Worm (Caenorhabditis elegans) whole organism, L3 larva: Measurements from ENCODE around the gene fbf-2.

Experiments used
- R02D3.7 ChIP-seq: fragments of 150-350 bp; optimal IDR thresholded peaks from 2 replicates; lab custom pipeline; 2014; ENCODE audit warnings: missing biosample characterization, missing genetic modification characterization
- ZK546.5 ChIP-seq: sonication (generic microtip); optimal IDR thresholded peaks from 2 replicates; lab custom pipeline; 2017; ENCODE audit warnings: missing biosample characterization, missing genetic modification characterization
- aly-2 ChIP-seq: fragments of 150-350 bp; optimal IDR thresholded peaks from 2 replicates; lab custom pipeline; 2014; ENCODE audit warnings: missing biosample characterization, missing genetic modification characterization
- ceh-28 ChIP-seq: fragments of 150-350 bp; optimal IDR thresholded peaks from 2 replicates; lab custom pipeline; 2014; ENCODE audit warnings: missing biosample characterization, missing genetic modification reagents, missing genetic modification characterization
- daf-12 ChIP-seq: fragments of 150-350 bp; optimal IDR thresholded peaks from 2 replicates; lab custom pipeline; 2014; ENCODE audit warnings: missing biosample characterization, missing genetic modification reagents, missing genetic modification characterization
- egl-5 ChIP-seq: fragments of 150-350 bp; optimal IDR thresholded peaks from 2 replicates; lab custom pipeline; 2017; ENCODE audit warnings: missing biosample characterization, missing genetic modification reagents, missing genetic modification characterization, inconsistent platforms
- elt-2 ChIP-seq: sonication (generic microtip); optimal IDR thresholded peaks from 2 replicates; lab custom pipeline; 2016; ENCODE audit warnings: missing genetic modification reagents, mild to moderate bottlenecking, missing genetic modification characterization, missing compliant biosample characterization
- fkh-10 ChIP-seq: sonication (generic microtip); optimal IDR thresholded peaks from 2 replicates; lab custom pipeline; 2017; ENCODE audit warnings: missing biosample characterization, missing genetic modification reagents, missing genetic modification characterization
- fos-1 ChIP-seq: fragments of 150-350 bp; optimal IDR thresholded peaks from 2 replicates; lab custom pipeline; 2014; ENCODE audit warnings: missing biosample characterization, missing genetic modification characterization
- hmg-11 ChIP-seq: sonication (generic microtip); optimal IDR thresholded peaks from 2 replicates; lab custom pipeline; 2016; ENCODE audit warnings: missing genetic modification characterization, missing compliant biosample characterization
- jun-1 ChIP-seq: fragments of 150-350 bp; optimal IDR thresholded peaks from 2 replicates; lab custom pipeline; 2014; ENCODE audit warnings: missing biosample characterization, missing genetic modification reagents, missing genetic modification characterization
- lin-15B ChIP-seq: fragments of 150-350 bp; optimal IDR thresholded peaks from 2 replicates; lab custom pipeline; 2014; ENCODE audit warnings: missing biosample characterization, missing genetic modification characterization
- lin-39 ChIP-seq: fragments of 150-350 bp; optimal IDR thresholded peaks from 2 replicates; lab custom pipeline; 2018; ENCODE audit warnings: missing biosample characterization, missing genetic modification reagents, missing genetic modification characterization
- lsy-12 ChIP-seq: sonication (generic microtip); optimal IDR thresholded peaks from 2 replicates; lab custom pipeline; 2016; ENCODE audit warnings: mild to moderate bottlenecking, missing genetic modification characterization, missing compliant biosample characterization
- mml-1 ChIP-seq: fragments of 150-350 bp; sonication (generic microtip); optimal IDR thresholded peaks from 3 replicates; lab custom pipeline; 2014; ENCODE audit warnings: missing biosample characterization, missing genetic modification characterization
- nfya-1 ChIP-seq: sonication (generic microtip); optimal IDR thresholded peaks from 2 replicates; lab custom pipeline; 2017; ENCODE audit warnings: missing genetic modification characterization, mild to moderate bottlenecking, missing compliant biosample characterization, antibody characterized with exemption, moderate library complexity; ENCODE audit not compliant: insufficient read depth
- nhr-11 ChIP-seq: fragments of 150-350 bp; optimal IDR thresholded peaks from 2 replicates; lab custom pipeline; 2014; ENCODE audit warnings: missing biosample characterization, missing genetic modification characterization
- nhr-12 ChIP-seq: fragments of 150-350 bp; optimal IDR thresholded peaks from 2 replicates; lab custom pipeline; 2014; ENCODE audit warnings: missing biosample characterization, missing genetic modification characterization
- nhr-23 ChIP-seq: fragments of 150-350 bp; optimal IDR thresholded peaks from 2 replicates; lab custom pipeline; 2014; ENCODE audit warnings: missing biosample characterization, missing genetic modification reagents, missing genetic modification characterization
- nhr-237 ChIP-seq: fragments of 150-350 bp; optimal IDR thresholded peaks from 2 replicates; lab custom pipeline; 2014; ENCODE audit warnings: missing biosample characterization, missing genetic modification characterization
- nhr-25 ChIP-seq: sonication (generic microtip); optimal IDR thresholded peaks from 2 replicates; lab custom pipeline; 2017; ENCODE audit warnings: missing biosample characterization, missing genetic modification characterization
- nhr-28 ChIP-seq: fragments of 150-350 bp; optimal IDR thresholded peaks from 2 replicates; lab custom pipeline; 2014; ENCODE audit warnings: missing biosample characterization, missing genetic modification characterization
- nhr-43 ChIP-seq: sonication (generic microtip); optimal IDR thresholded peaks from 2 replicates; lab custom pipeline; 2016; ENCODE audit warnings: mild to moderate bottlenecking, missing genetic modification characterization, missing compliant biosample characterization; ENCODE audit not compliant: poor library complexity, severe bottlenecking
- nhr-67 ChIP-seq: fragments of 150-350 bp; optimal IDR thresholded peaks from 2 replicates; lab custom pipeline; 2014; ENCODE audit warnings: missing biosample characterization, missing genetic modification characterization
- nhr-77 ChIP-seq: fragments of 150-350 bp; optimal IDR thresholded peaks from 2 replicates; lab custom pipeline; 2014; ENCODE audit warnings: missing biosample characterization, missing genetic modification characterization
- pha-4 ChIP-seq: fragments of 150-350 bp; optimal IDR thresholded peaks from 2 replicates; lab custom pipeline; 2014; ENCODE audit warnings: missing biosample characterization, missing genetic modification reagents, missing genetic modification characterization
- pqm-1 ChIP-seq: fragments of 150-350 bp; optimal IDR thresholded peaks from 2 replicates; lab custom pipeline; 2017; ENCODE audit warnings: missing biosample characterization, missing genetic modification characterization, inconsistent platforms
- sea-2 ChIP-seq: fragments of 150-350 bp; sonication (generic microtip); optimal IDR thresholded peaks from 4 replicates; lab custom pipeline; 2014; ENCODE audit warnings: missing biosample characterization, missing genetic modification reagents, missing genetic modification characterization
- skn-1 ChIP-seq: fragments of 150-350 bp; optimal IDR thresholded peaks from 2 replicates; lab custom pipeline; 2014; ENCODE audit warnings: missing biosample characterization, missing genetic modification characterization
- snpc-4 ChIP-seq: fragments of 150-350 bp; optimal IDR thresholded peaks from 2 replicates; lab custom pipeline; 2014; ENCODE audit warnings: missing biosample characterization, missing genetic modification characterization
- tbx-2 ChIP-seq: sonication (generic microtip); optimal IDR thresholded peaks from 2 replicates; lab custom pipeline; 2016; ENCODE audit warnings: mild to moderate bottlenecking, missing genetic modification characterization, missing compliant biosample characterization
- unc-62 ChIP-seq: fragments of 150-350 bp; sonication (generic microtip); optimal IDR thresholded peaks from 4 replicates; lab custom pipeline; 2014; ENCODE audit warnings: missing biosample characterization, missing genetic modification reagents, missing genetic modification characterization
- zag-1 ChIP-seq: fragments of 150-350 bp; optimal IDR thresholded peaks from 2 replicates; lab custom pipeline; 2014; ENCODE audit warnings: missing biosample characterization, missing genetic modification characterization

The fbf-2 gene

ce11 chrII:6050120-6050519, 41.2 kb downstream of the fbf-2 start, which contains the start of gene gldc-1:
Gene gldc-1 (plus strand): TSS chrII:6050420.
- TF ChIP-seq pqm-1: peak; percentile 50
- TF ChIP-seq fkh-10: no peak
- no peak for TF ChIP-seq lsy-12 (tag; lab: Kevin White, UChicago)
- TF ChIP-seq, all 47 proteins: peak for 1

ce11 chrII:6049546-6049945, 41.7 kb downstream of the fbf-2 start:
- TF ChIP-seq elt-2 (tag; lab: Kevin White, UChicago) (peak; percentile 89), nhr-43 (no peak), pqm-1 (peak; percentile 79), mml-1 (no peak), sea-2 (GFP tag; lab: Kevin White, UChicago) (no peak)

- peak; percentile 67 for TF ChIP-seq R02D3.7 (tag; lab: Kevin White, UChicago)
- TF ChIP-seq ceh-28: peak; percentile 62
- TF ChIP-seq snpc-4: peak; percentile 87
- TF ChIP-seq pha-4 (tag; lab: Kevin White, UChicago): peak; percentile 83
- TF ChIP-seq unc-62 (GFP tag; lab: Kevin White, UChicago): no peak
- peak; percentile 70 for TF ChIP-seq hmg-11 (tag; lab: Kevin White, UChicago)
- peak; percentile 90 for TF ChIP-seq nhr-23 (tag; lab: Kevin White, UChicago)
- TF ChIP-seq lsy-12 (tag; lab: Kevin White, UChicago): peak; percentile 79
- peak; percentile 74 for TF ChIP-seq nhr-25 (tag; lab: Kevin White, UChicago)
- no peak for TF ChIP-seq nhr-28 (tag; lab: Kevin White, UChicago)
- TF ChIP-seq pqm-1: no peak
- TF ChIP-seq skn-1 (tag; lab: Kevin White, UChicago): peak; percentile 40
- TF ChIP-seq nhr-11 (tag; lab: Kevin White, UChicago): peak; percentile 35
- TF ChIP-seq fos-1 (tag; lab: Kevin White, UChicago): no peak
- peak; percentile 76 for TF ChIP-seq nfya-1 (tag; lab: Kevin White, UChicago)
- TF ChIP-seq jun-1 (tag; lab: Kevin White, UChicago): peak; percentile 52
- peak; percentile 16 for TF ChIP-seq fkh-10
- TF ChIP-seq nhr-237: no peak
- TF ChIP-seq nhr-67 (tag; lab: Kevin White, UChicago): no peak
- TF ChIP-seq nhr-43: peak; percentile 85
- peak; percentile 59 for TF ChIP-seq elt-2 (tag; lab: Kevin White, UChicago)
- peak; percentile 20 for TF ChIP-seq egl-5 (tag; lab: Kevin White, UChicago)
- TF ChIP-seq tbx-2 (tag; lab: Kevin White, UChicago): peak; percentile 76
- peak; percentile 18 for TF ChIP-seq lin-39 (tag; lab: Kevin White, UChicago)
- TF ChIP-seq ZK546.5 (tag; lab: Kevin White, UChicago): peak; percentile 20
- peak; percentile 1 for TF ChIP-seq aly-2 (tag; lab: Kevin White, UChicago)
- TF ChIP-seq zag-1: no peak
- peak; percentile 84 for TF ChIP-seq lin-15B (tag; lab: Kevin White, UChicago)
These were observed 43.6 kb downstream of the fbf-2 start, which contains the start of the genes R12C12.6 and ran-5 for ce11 chrII:6047639-6048159. Gene R12C12.6 (minus strand): TSS chrII:6047867. Gene ran-5 (plus strand): TSS chrII:6048109.

ce11 chrII:6046023-6046631, 45.2 kb downstream of the fbf-2 start:
- TF ChIP-seq nhr-25 (tag; lab: Kevin White, UChicago) (peak; percentile 41), egl-5 (tag; lab: Kevin White, UChicago) (peak; percentile 30), pha-4 (tag; lab: Kevin White, UChicago) (peak; percentile 49), nfya-1 (tag; lab: Kevin White, UChicago) (peak; percentile 43), lin-39 (tag; lab: Kevin White, UChicago) (peak; percentile 8), daf-12 (tag; lab: Kevin White, UChicago) (no peak), hmg-11 (tag; lab: Kevin White, UChicago) (peak; percentile 36), nhr-12 (tag; lab: Kevin White, UChicago) (no peak), nhr-23 (tag; lab: Kevin White, UChicago) (peak; percentile 22), nhr-77 (tag; lab: Kevin White, UChicago) (no peak), lsy-12 (tag; lab: Kevin White, UChicago) (no peak)
- TF ChIP-seq, all 47 proteins: peak for 7
